1 fruit fly cellular context compared by ENCODE assay signal in the genomic region with DNA sequence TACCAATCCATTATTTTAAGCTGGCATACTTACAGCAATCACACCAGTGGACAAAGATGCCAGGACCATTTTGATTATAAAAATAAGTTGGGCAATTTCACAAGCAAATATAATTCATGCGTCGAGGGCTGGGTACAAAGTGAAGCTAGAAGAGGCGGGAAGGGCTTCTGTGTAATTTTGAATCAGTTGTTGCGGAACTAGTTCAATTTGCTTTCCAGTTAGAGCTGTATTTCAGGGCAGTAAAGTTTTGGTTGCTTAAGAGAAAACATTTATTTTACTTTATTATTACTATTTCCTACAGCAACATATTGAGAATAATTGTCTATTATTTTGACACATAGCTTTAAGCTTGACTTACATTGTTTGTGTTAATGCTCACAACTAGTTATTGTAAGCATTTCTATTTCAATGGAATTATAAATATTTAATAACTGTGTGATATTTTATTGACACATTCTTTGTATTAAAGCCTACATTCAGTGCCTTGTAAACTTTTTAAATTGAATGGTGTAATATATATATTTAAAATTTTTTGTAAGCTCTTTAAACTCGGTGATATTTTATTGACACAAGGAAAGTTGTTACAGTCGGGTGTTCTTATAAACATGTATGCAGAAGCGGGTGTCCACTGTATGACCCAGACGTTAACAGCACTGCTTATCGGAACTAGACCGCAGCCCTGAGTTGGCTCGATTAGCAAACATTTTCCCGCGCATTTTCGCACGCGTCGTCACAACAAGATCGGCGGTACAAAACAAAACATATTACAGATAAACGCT.
TF ChIP-seq lines count a peak whose summit lies in the region.

A gene (minus strand): TSS at position 150 of the 779 bp plus-strand sequence.
A gene (plus strand): TSS at position 669 of the 779 bp plus-strand sequence.

TF ChIP-seq in whole organism, embryonic, 481 proteins besides CTCF, POLR2A, EP300 and RAD21 (continued from another document and continues in another):
- TF ChIP-seq MTF-1 (GFP tag; optimal IDR thresholded peaks at IDR 0.05; lab: Kevin White, UChicago; ENCODE audit: borderline replicate concordance) (peak; percentile 32), CG30431 (GFP tag; optimal IDR thresholded peaks at IDR 0.05; lab: Kevin White, UChicago) (peak; percentile 69), B-H1 (GFP tag; IDR thresholded peaks at IDR 0.05; lab: Robert Waterston, UW) (peak; percentile 44; the same call in 2 of the 3 replicates), Kr (GFP tag; optimal IDR thresholded peaks at IDR 0.05; lab: Kevin White, UChicago) (no peak), wdn (GFP tag; IDR thresholded peaks at IDR 0.05; lab: Robert Waterston, UW) (peak; percentile 63; the same call in 1 of the 2 replicates), Mad (GFP tag; optimal IDR thresholded peaks at IDR 0.05; lab: Kevin White, UChicago) (peak; percentile 32), CG1792 (GFP tag; optimal IDR thresholded peaks at IDR 0.05; lab: Kevin White, UChicago) (peak; percentile 32), Nf-YB (GFP tag; optimal IDR thresholded peaks at IDR 0.05; lab: Kevin White, UChicago) (peak; percentile 51), Gsc (GFP tag; IDR thresholded peaks at IDR 0.05; lab: Robert Waterston, UW) (0 out of 2 replicates have a peak, but pooled peaks have one; percentile 53), shn (GFP tag; optimal IDR thresholded peaks at IDR 0.05; lab: Kevin White, UChicago) (peak; percentile 34), lola (GFP tag; optimal IDR thresholded peaks at IDR 0.05; lab: Kevin White, UChicago) (peak in 1 of 3 experiments; percentile 79), vnd (GFP tag; IDR thresholded peaks at IDR 0.05; lab: Robert Waterston, UW; ENCODE audit: partially characterized antibody) (no peak), HHEX (GFP tag; optimal IDR thresholded peaks at IDR 0.05; lab: Kevin White, UChicago) (peak; percentile 55), ranshi (GFP tag; IDR thresholded peaks at IDR 0.05; lab: Robert Waterston, UW) (peak; percentile 73; the same call in 1 of the 2 replicates), Xrp1 (GFP tag; IDR thresholded peaks at IDR 0.05; lab: Robert Waterston, UW) (peak; percentile 71), otp (GFP tag; IDR thresholded peaks at IDR 0.05; lab: Robert Waterston, UW) (peak; percentile 58; the same call in 1 of the 3 replicates), Mrtf (GFP tag; IDR thresholded peaks at IDR 0.05; lab: Robert Waterston, UW) (peak; percentile 75; the same call in 1 of the 3 replicates), Opbp (GFP tag; IDR thresholded peaks at IDR 0.05; lab: Robert Waterston, UW; ENCODE audit: partially characterized antibody) (peak; percentile 10; the same call in 1 of the 3 replicates), CG17361 (GFP tag; IDR thresholded peaks at IDR 0.05; lab: Robert Waterston, UW) (peak; percentile 95), bab2 (GFP tag; optimal IDR thresholded peaks at IDR 0.05; lab: Kevin White, UChicago) (peak; percentile 60), B-H2 (GFP tag; optimal IDR thresholded peaks at IDR 0.05; lab: Kevin White, UChicago) (peak; percentile 68), CG11504 (tag; optimal IDR thresholded peaks at IDR 0.05; lab: Kevin White, UChicago) (peak; percentile 83), CG10267 (tag; optimal IDR thresholded peaks at IDR 0.05; lab: Kevin White, UChicago) (peak; percentile 86), C15 (GFP tag; IDR thresholded peaks at IDR 0.05; lab: Robert Waterston, UW) (0 out of 3 replicates have a peak, but pooled peaks have one; percentile 6), Poxn (GFP tag; IDR thresholded peaks at IDR 0.05; lab: Robert Waterston, UW) (peak; percentile 54; the same call in 1 of the 2 replicates), TFAM (GFP tag; optimal IDR thresholded peaks at IDR 0.05; lab: Kevin White, UChicago) (no peak), CG32532 (GFP tag; IDR thresholded peaks at IDR 0.05; lab: Robert Waterston, UW) (peak; percentile 89), CG12659 (GFP tag; optimal IDR thresholded peaks at IDR 0.05; lab: Kevin White, UChicago) (peak; percentile 88), H2.0 (GFP tag; IDR thresholded peaks at IDR 0.05; lab: Robert Waterston, UW) (peak; percentile 59), peb (GFP tag; IDR thresholded peaks at IDR 0.05; lab: Robert Waterston, UW) (peak; percentile 32; the same call in 1 of the 2 replicates), Oli (tag; optimal IDR thresholded peaks at IDR 0.05; lab: Kevin White, UChicago) (peak; percentile 71), Hr3 (GFP tag; optimal IDR thresholded peaks at IDR 0.05; lab: Kevin White, UChicago) (peak; percentile 89), Med (GFP tag; lab: Kevin White, UChicago) (peak; percentile 88), CG1603 (tag; optimal IDR thresholded peaks at IDR 0.05; lab: Kevin White, UChicago) (peak; percentile 32), CG2712 (tag; optimal IDR thresholded peaks at IDR 0.05; lab: Kevin White, UChicago) (peak; percentile 83), CG34224 (GFP tag; IDR thresholded peaks at IDR 0.05; lab: Robert Waterston, UW; ENCODE audit: partially characterized antibody) (no peak), CG17359 (tag; optimal IDR thresholded peaks at IDR 0.05; lab: Kevin White, UChicago) (peak; percentile 63), CG31365 (tag; optimal IDR thresholded peaks at IDR 0.05; lab: Kevin White, UChicago) (peak; percentile 86), ac (GFP tag; optimal IDR thresholded peaks at IDR 0.05; lab: Kevin White, UChicago) (no peak), sr (GFP tag; IDR thresholded peaks at IDR 0.05; lab: Robert Waterston, UW) (peak; percentile 52; the same call in 1 of the 3 replicates), CG7357 (GFP tag; IDR thresholded peaks at IDR 0.05; lab: Robert Waterston, UW) (peak; percentile 66; the same call in 2 of the 3 replicates), CG14441 (GFP tag; IDR thresholded peaks at IDR 0.05; lab: Robert Waterston, UW) (peak; percentile 78), Adf1 (GFP tag; IDR thresholded peaks at IDR 0.05; lab: Robert Waterston, UW) (no peak; the same call in none of the 2 replicates), CG6272 (GFP tag; IDR thresholded peaks at IDR 0.05; lab: Robert Waterston, UW) (peak; percentile 79), CG1529 (GFP tag; optimal IDR thresholded peaks at IDR 0.05; lab: Kevin White, UChicago) (peak; percentile 35), Dfd (GFP tag; optimal IDR thresholded peaks at IDR 0.05; lab: Kevin White, UChicago) (no peak), Bdp1 (GFP tag; optimal IDR thresholded peaks at IDR 0.05; lab: Kevin White, UChicago) (no peak), CG31388 (GFP tag; optimal IDR thresholded peaks at IDR 0.05; lab: Kevin White, UChicago) (peak; percentile 29), Usf (GFP tag; optimal IDR thresholded peaks at IDR 0.05; lab: Kevin White, UChicago) (peak; percentile 81), Myb (GFP tag; optimal IDR thresholded peaks at IDR 0.05; lab: Kevin White, UChicago) (peak; percentile 36), Nf-YC (tag; optimal IDR thresholded peaks at IDR 0.05; lab: Kevin White, UChicago) (peak; percentile 80), CG18619 (GFP tag; optimal IDR thresholded peaks at IDR 0.05; lab: Kevin White, UChicago) (peak; percentile 80), NC2α (GFP tag; optimal IDR thresholded peaks at IDR 0.05; lab: Kevin White, UChicago) (no peak), YL-1 (GFP tag; optimal IDR thresholded peaks at IDR 0.05; lab: Kevin White, UChicago) (peak; percentile 65), jigr1 (GFP tag; IDR thresholded peaks at IDR 0.05; lab: Robert Waterston, UW) (0 out of 3 replicates have a peak, but pooled peaks have one; percentile 51), Asciz (GFP tag; optimal IDR thresholded peaks at IDR 0.05; lab: Kevin White, UChicago) (no peak), CrebB (tag; optimal IDR thresholded peaks at IDR 0.05; lab: Kevin White, UChicago) (no peak), CG6254 (GFP tag; optimal IDR thresholded peaks at IDR 0.05; lab: Kevin White, UChicago) (no peak), CG12744 (GFP tag; optimal IDR thresholded peaks at IDR 0.05; lab: Kevin White, UChicago) (no peak), ERR (GFP tag; optimal IDR thresholded peaks at IDR 0.05; lab: Kevin White, UChicago) (no peak), Sin3A (optimal IDR thresholded peaks at IDR 0.05; lab: Kevin White, UChicago) (no peak), CG12942 (GFP tag; optimal IDR thresholded peaks at IDR 0.05; lab: Kevin White, UChicago) (peak; percentile 69), aop (GFP tag; IDR thresholded peaks at IDR 0.05; lab: Robert Waterston, UW) (peak; percentile 67; the same call in 1 of the 2 replicates), tx (GFP tag; optimal IDR thresholded peaks at IDR 0.05; lab: Kevin White, UChicago) (peak; percentile 10), eyg (GFP tag; optimal IDR thresholded peaks at IDR 0.05; lab: Kevin White, UChicago) (no peak), p53 (GFP tag; optimal IDR thresholded peaks at IDR 0.05; lab: Kevin White, UChicago) (peak; percentile 14), nerfin-2 (GFP tag; IDR thresholded peaks at IDR 0.05; lab: Robert Waterston, UW; ENCODE audit: partially characterized antibody) (no peak), cg (GFP tag; optimal IDR thresholded peaks at IDR 0.05; lab: Kevin White, UChicago) (no peak), CG12769 (tag; optimal IDR thresholded peaks at IDR 0.05; lab: Kevin White, UChicago) (no peak), Drgx (GFP tag; IDR thresholded peaks at IDR 0.05; lab: Robert Waterston, UW) (peak; percentile 72), CG32772 (GFP tag; IDR thresholded peaks at IDR 0.05; lab: Robert Waterston, UW) (peak; percentile 70), CG1024 (GFP tag; IDR thresholded peaks at IDR 0.05; lab: Robert Waterston, UW) (peak; percentile 35), CG13424 (tag; optimal IDR thresholded peaks at IDR 0.05; lab: Kevin White, UChicago) (peak; percentile 85), fu2 (GFP tag; optimal IDR thresholded peaks at IDR 0.05; lab: Kevin White, UChicago) (peak; percentile 41), her (GFP tag; optimal IDR thresholded peaks at IDR 0.05; lab: Kevin White, UChicago) (no peak), sob (GFP tag; IDR thresholded peaks at IDR 0.05; lab: Robert Waterston, UW) (peak; percentile 72), klu (GFP tag; IDR thresholded peaks at IDR 0.05; lab: Robert Waterston, UW) (peak; percentile 80), CG3838 (GFP tag; optimal IDR thresholded peaks at IDR 0.05; lab: Kevin White, UChicago) (no peak), CG10274 (GFP tag; optimal IDR thresholded peaks at IDR 0.05; lab: Kevin White, UChicago) (peak; percentile 6), CG17385 (GFP tag; optimal IDR thresholded peaks at IDR 0.05; lab: Kevin White, UChicago) (peak; percentile 66), al (GFP tag; IDR thresholded peaks at IDR 0.05; lab: Robert Waterston, UW) (peak; percentile 81), CG8765 (GFP tag; IDR thresholded peaks at IDR 0.05; lab: Robert Waterston, UW) (peak; percentile 43; the same call in 1 of the 2 replicates), CG10366 (GFP tag; IDR thresholded peaks at IDR 0.05; lab: Robert Waterston, UW) (peak; percentile 71), lmd (GFP tag; IDR thresholded peaks at IDR 0.05; lab: Robert Waterston, UW) (peak; percentile 82), Spps (tag; optimal IDR thresholded peaks at IDR 0.05; lab: Kevin White, UChicago) (peak; percentile 41), bowl (GFP tag; IDR thresholded peaks at IDR 0.05; lab: Robert Waterston, UW) (no peak), CG7928 (GFP tag; optimal IDR thresholded peaks at IDR 0.05; lab: Kevin White, UChicago) (peak; percentile 93), CG11560 (tag; IDR thresholded peaks at IDR 0.05; lab: Robert Waterston, UW) (peak; percentile 53; the same call in 1 of the 3 replicates), oc (tag; optimal IDR thresholded peaks at IDR 0.05; lab: Kevin White, UChicago) (peak; percentile 40), Gug (GFP tag; IDR thresholded peaks at IDR 0.05; lab: Robert Waterston, UW) (peak; percentile 93), az2 (GFP tag; optimal IDR thresholded peaks at IDR 0.05; lab: Kevin White, UChicago) (peak; percentile 81), Sox100B (GFP tag; optimal IDR thresholded peaks at IDR 0.05; lab: Kevin White, UChicago) (no peak), Dbx (GFP tag; IDR thresholded peaks at IDR 0.05; lab: Robert Waterston, UW) (peak; percentile 79), CG7987 (GFP tag; optimal IDR thresholded peaks at IDR 0.05; lab: Kevin White, UChicago) (no peak), CG7372 (GFP tag; IDR thresholded peaks at IDR 0.05; lab: Robert Waterston, UW) (peak; percentile 72; the same call in 1 of the 2 replicates), ab (GFP tag; optimal IDR thresholded peaks at IDR 0.05; lab: Kevin White, UChicago) (no peak), pita (GFP tag; optimal IDR thresholded peaks at IDR 0.05; lab: Kevin White, UChicago) (no peak), CG3847 (GFP tag; IDR thresholded peaks at IDR 0.05; lab: Robert Waterston, UW) (peak; percentile 76; the same call in 1 of the 2 replicates), CG16815 (GFP tag; optimal IDR thresholded peaks at IDR 0.05; lab: Kevin White, UChicago) (peak; percentile 89), PHDP (tag; optimal IDR thresholded peaks at IDR 0.05; lab: Kevin White, UChicago) (no peak), CG2875 (GFP tag; optimal IDR thresholded peaks at IDR 0.05; lab: Kevin White, UChicago) (peak; percentile 28), hth (optimal IDR thresholded peaks at IDR 0.05; lab: Kevin White, UChicago) (no peak), CG5180 (GFP tag; optimal IDR thresholded peaks at IDR 0.05; lab: Kevin White, UChicago) (no peak), CG17186 (GFP tag; optimal IDR thresholded peaks at IDR 0.05; lab: Kevin White, UChicago) (peak; percentile 10), CG17912 (GFP tag; optimal IDR thresholded peaks at IDR 0.05; lab: Kevin White, UChicago) (no peak), crol (GFP tag; IDR thresholded peaks at IDR 0.05; lab: Robert Waterston, UW) (no peak), emc (GFP tag; optimal IDR thresholded peaks at IDR 0.05; lab: Kevin White, UChicago) (no peak), Hmr (GFP tag; optimal IDR thresholded peaks at IDR 0.05; lab: Kevin White, UChicago) (peak; percentile 80), Elba2 (GFP tag; optimal IDR thresholded peaks at IDR 0.05; lab: Kevin White, UChicago) (no peak), CG4730 (GFP tag; IDR thresholded peaks at IDR 0.05; lab: Robert Waterston, UW) (peak; percentile 49), stc (GFP tag; IDR thresholded peaks at IDR 0.05; lab: Robert Waterston, UW) (peak; percentile 44; the same call in 1 of the 2 replicates), trh (GFP tag; optimal IDR thresholded peaks at IDR 0.05; lab: Kevin White, UChicago) (peak; percentile 49), CoRest (tag; optimal IDR thresholded peaks at IDR 0.05; lab: Kevin White, UChicago) (peak; percentile 93), CG9727 (GFP tag; optimal IDR thresholded peaks at IDR 0.05; lab: Kevin White, UChicago) (peak; percentile 82), CG5245 (GFP tag; optimal IDR thresholded peaks at IDR 0.05; lab: Kevin White, UChicago) (peak; percentile 68), HLH3B (GFP tag; IDR thresholded peaks at IDR 0.05; lab: Robert Waterston, UW) (peak; percentile 56), chn (GFP tag; optimal IDR thresholded peaks at IDR 0.05; lab: Kevin White, UChicago) (peak; percentile 68), Rfx (GFP tag; IDR thresholded peaks at IDR 0.05; lab: Robert Waterston, UW) (peak; percentile 91), CG9797 (GFP tag; optimal IDR thresholded peaks at IDR 0.05; lab: Kevin White, UChicago) (no peak)
